Fruit fly (Drosophila melanogaster): ENCODE results near the gene CG4678.
A peak's percentile ranks its signal among the peaks of the same experiment; 100 is the strongest.

CG4678 gene

dm6 chrX:16750712-16751578 is 55.0 kb downstream of the CG4678 start (continued):
- TF ChIP-seq Mad (GFP tag; optimal IDR thresholded peaks at IDR 0.05) = peak; percentile 28
- peak; percentile 69 for TF ChIP-seq CG4328 (GFP tag; optimal IDR thresholded peaks at IDR 0.05)

dm6 chrX:16751579-16752156 is 55.7 kb downstream of the CG4678 start, which contains the start of gene goe:
TSS of gene goe (minus strand) at chrX:16751910.
- TF ChIP-seq CG7928 (GFP tag; optimal IDR thresholded peaks at IDR 0.05) (peak; percentile 46), CG15514 (GFP tag; optimal IDR thresholded peaks at IDR 0.05) (peak; percentile 88), slou (GFP tag; optimal IDR thresholded peaks at IDR 0.05) (peak; percentile 86), CG1024 (GFP tag; IDR thresholded peaks at IDR 0.05) (peak; percentile 57), CG4328 (GFP tag; optimal IDR thresholded peaks at IDR 0.05) (peak; percentile 64), tio (GFP tag; optimal IDR thresholded peaks at IDR 0.05) (peak; percentile 68), danr (GFP tag; IDR thresholded peaks at IDR 0.05) (0 out of 2 replicates have a peak, but pooled peaks have one; percentile 32), B-H1 (GFP tag; IDR thresholded peaks at IDR 0.05) (peak; percentile 50), ftz-f1 (GFP tag; optimal IDR thresholded peaks at IDR 0.05) (peak; percentile 70), phol (tag; optimal IDR thresholded peaks at IDR 0.05) (peak; percentile 75), CG32532 (GFP tag; IDR thresholded peaks at IDR 0.05) (peak; percentile 88), Bteb2 (GFP tag; optimal IDR thresholded peaks at IDR 0.05) (peak; percentile 88), sima (GFP tag; optimal IDR thresholded peaks at IDR 0.05) (peak; percentile 72), hb (GFP tag; IDR thresholded peaks at IDR 0.05; ENCODE audit: partially characterized antibody) (peak; percentile 74; the same call in 2 of the 3 replicates), CG16813 (GFP tag; IDR thresholded peaks at IDR 0.05; ENCODE audit: partially characterized antibody) (peak; percentile 92), CG15269 (tag; optimal IDR thresholded peaks at IDR 0.05) (peak; percentile 75), nau (GFP tag; optimal IDR thresholded peaks at IDR 0.05) (peak; percentile 17), CG11456 (GFP tag; IDR thresholded peaks at IDR 0.05) (peak; percentile 89), Dref (GFP tag; IDR thresholded peaks at IDR 0.05) (peak; percentile 65), Ravus (GFP tag; IDR thresholded peaks at IDR 0.05) (peak; percentile 2; the same call in 1 of the 2 replicates), pb (GFP tag; optimal IDR thresholded peaks at IDR 0.05) (peak; percentile 65), CG34376 (GFP tag; optimal IDR thresholded peaks at IDR 0.05) (peak; percentile 75), Abd-B (GFP tag; optimal IDR thresholded peaks at IDR 0.05) (peak; percentile 81), pzg (GFP tag; optimal IDR thresholded peaks at IDR 0.05) (peak; percentile 80), CG2875 (GFP tag; optimal IDR thresholded peaks at IDR 0.05) (peak; percentile 76), run (tag; optimal IDR thresholded peaks at IDR 0.05) (peak; percentile 53), ara (GFP tag; IDR thresholded peaks at IDR 0.05) (peak; percentile 67), CG32767 (GFP tag; IDR thresholded peaks at IDR 0.05) (peak; percentile 52; the same call in 1 of the 2 replicates), zen2 (GFP tag; IDR thresholded peaks at IDR 0.05; ENCODE audit: partially characterized antibody) (peak; percentile 71), rib (GFP tag; IDR thresholded peaks at IDR 0.05) (no peak; the same call in 1 of the 2 replicates), Atf3 (GFP tag; optimal IDR thresholded peaks at IDR 0.05) (peak; percentile 74), CG4854 (GFP tag; optimal IDR thresholded peaks at IDR 0.05) (peak; percentile 45), CG5245 (GFP tag; optimal IDR thresholded peaks at IDR 0.05) (peak; percentile 33), CG7357 (GFP tag; IDR thresholded peaks at IDR 0.05) (no peak), Ssrp (tag; optimal IDR thresholded peaks at IDR 0.05) (peak; percentile 30), fru (optimal IDR thresholded peaks at IDR 0.05) (no peak), CG11695 (GFP tag; IDR thresholded peaks at IDR 0.05) (peak; percentile 29; the same call in 1 of the 3 replicates), CG13296 (GFP tag; optimal IDR thresholded peaks at IDR 0.05) (peak; percentile 73), Poxn (GFP tag; IDR thresholded peaks at IDR 0.05) (no peak; the same call in 1 of the 2 replicates), org-1 (GFP tag; optimal IDR thresholded peaks at IDR 0.05) (peak; percentile 77), CG6765 (GFP tag; optimal IDR thresholded peaks at IDR 0.05) (peak; percentile 76), chif (GFP tag; optimal IDR thresholded peaks at IDR 0.05) (peak; percentile 78 to 90), insv (GFP tag; optimal IDR thresholded peaks at IDR 0.05) (peak in 1 of 2 experiments; percentile 78), Dip3 (GFP tag; optimal IDR thresholded peaks at IDR 0.05) (peak; percentile 86), Blimp-1 (GFP tag; optimal IDR thresholded peaks at IDR 0.05) (peak; percentile 31)
